Fruit fly (Drosophila melanogaster) whole organism, prepupa: ENCODE results near the gene Gld2.

Experiments used
- Blimp-1 ChIP-seq: fragments of 200-800 bp; sonication (Bioruptor generic); optimal IDR thresholded peaks from 3 replicates; lab custom pipeline; 2017; ENCODE audit warnings: missing biosample characterization, missing genetic modification characterization, mild to moderate bottlenecking, moderate library complexity, missing genetic modification reagents
- CG3032 ChIP-seq: fragments of 200-800 bp; optimal IDR thresholded peaks from 2 replicates; lab custom pipeline; 2019; ENCODE audit warnings: missing biosample characterization, mild to moderate bottlenecking, missing genetic modification characterization, moderate library complexity
- CG34406 ChIP-seq: fragments of 200-800 bp; sonication (Bioruptor generic); optimal IDR thresholded peaks from 3 replicates; lab custom pipeline; 2016; ENCODE audit warnings: missing biosample characterization, missing genetic modification characterization
- CG9139 ChIP-seq: fragments of 200-800 bp; sonication (Bioruptor generic); optimal IDR thresholded peaks from 3 replicates; lab custom pipeline; 2017; ENCODE audit warnings: missing biosample characterization, mild to moderate bottlenecking, missing genetic modification characterization
- Eip93F ChIP-seq: fragments of 200-800 bp; sonication (Bioruptor generic); optimal IDR thresholded peaks from 2 replicates; lab custom pipeline; 2016; ENCODE audit warnings: missing biosample characterization, mild to moderate bottlenecking, missing genetic modification characterization
- Gug ChIP-seq: fragments of 200-800 bp; sonication (Bioruptor generic); IDR thresholded peaks from 2 replicates; pipeline ENCODE4 v1.3.6; 2022; ENCODE audit warnings: missing biosample characterization, missing genetic modification characterization
- Met ChIP-seq: fragments of 200-800 bp; sonication (Bioruptor generic); optimal IDR thresholded peaks from 3 replicates; lab custom pipeline; 2016; ENCODE audit warnings: missing biosample characterization, missing genetic modification characterization
- OdsH ChIP-seq: fragments of 200-800 bp; sonication (Bioruptor generic); optimal IDR thresholded peaks from 3 replicates; lab custom pipeline; 2016; ENCODE audit warnings: missing biosample characterization, missing genetic modification characterization
- Sox14 ChIP-seq: fragments of 200-800 bp; sonication (Bioruptor generic); optimal IDR thresholded peaks from 3 replicates; lab custom pipeline; 2016; ENCODE audit warnings: missing biosample characterization, missing genetic modification characterization
- eg ChIP-seq: fragments of 200-800 bp; sonication (Bioruptor generic); IDR thresholded peaks from 3 replicates; pipeline ENCODE4 v1.3.6; 2022; ENCODE audit warnings: missing biosample characterization, missing genetic modification characterization
- fd59A ChIP-seq: fragments of 200-800 bp; sonication (Bioruptor generic); optimal IDR thresholded peaks from 2 replicates; lab custom pipeline; 2017; ENCODE audit warnings: missing biosample characterization, mild to moderate bottlenecking, missing genetic modification characterization, missing genetic modification reagents

DNA sequence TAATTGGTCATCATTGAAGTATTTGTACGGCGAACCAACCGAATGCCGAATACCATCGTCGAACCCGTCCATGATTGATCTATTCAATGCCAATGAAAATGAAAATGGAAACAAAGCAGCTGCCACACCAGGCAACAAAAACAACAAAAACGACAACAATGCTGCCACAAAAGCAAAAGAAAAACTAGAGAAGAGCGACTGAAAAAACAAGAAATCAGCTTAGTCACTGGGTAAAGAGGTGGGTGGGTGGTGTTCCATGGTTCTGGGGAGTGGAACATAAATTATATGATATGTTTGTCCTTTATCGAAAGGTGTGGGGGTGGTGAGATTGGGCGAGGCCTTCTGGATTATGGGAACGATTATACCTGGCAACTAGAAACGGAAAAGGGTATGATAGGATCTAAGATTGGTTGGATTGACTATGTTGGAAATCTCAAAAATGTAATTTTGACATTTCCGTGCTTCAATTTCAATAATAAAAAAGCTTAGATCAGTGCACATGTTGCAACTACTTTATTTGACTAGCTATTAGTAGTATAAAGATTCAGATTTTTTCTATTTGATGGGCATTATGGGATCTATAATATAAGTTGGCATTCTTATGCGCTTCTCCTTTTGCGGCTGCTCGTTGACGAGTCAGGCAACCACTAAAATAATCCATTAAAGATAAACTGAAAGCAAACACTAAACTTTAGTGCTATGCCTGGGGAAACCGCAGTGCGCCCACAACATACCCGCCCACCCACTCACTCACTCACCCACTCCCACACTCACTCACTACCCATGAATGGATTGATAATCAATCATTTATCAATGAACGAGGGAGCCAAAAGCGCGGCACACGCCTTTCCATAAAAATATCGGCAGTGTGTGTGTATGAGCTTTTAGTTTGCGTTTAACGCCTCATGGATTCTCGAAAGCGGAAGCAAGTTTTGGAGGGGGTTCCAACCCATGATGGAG lies 38.9 kb upstream of the Gld2 start:
- TF ChIP-seq CG3032 (no peak), Met (no peak), Blimp-1 (GFP tag; lab: Kevin White, UChicago) (no peak), Sox14 (GFP tag; lab: Kevin White, UChicago) (no peak), CG34406 (GFP tag; lab: Kevin White, UChicago) (no peak), fd59A (GFP tag; lab: Kevin White, UChicago) (no peak), OdsH (GFP tag; lab: Kevin White, UChicago) (no peak), eg (GFP tag; lab: Robert Waterston, UW) (no peak), Gug (GFP tag; lab: Robert Waterston, UW) (no peak), Eip93F (GFP tag; lab: Kevin White, UChicago) (no peak), CG9139 (GFP tag; lab: Kevin White, UChicago) (no peak)
